Worm (Caenorhabditis elegans) whole organism, late embryonic: ENCODE data around the gene srsx-35.

Experiments
- eyg-1 ChIP-seq: sonication (generic microtip); optimal IDR thresholded peaks from 2 replicates; lab custom pipeline; 2016; ENCODE audit warnings: missing genotype, missing genetic modification characterization, missing compliant biosample characterization
- fax-1 ChIP-seq: sonication (generic microtip); optimal IDR thresholded peaks from 2 replicates; lab custom pipeline; 2016; ENCODE audit warnings: missing genotype, missing genetic modification characterization, missing compliant biosample characterization
- hlh-6 ChIP-seq: sonication (generic microtip); optimal IDR thresholded peaks from 2 replicates; lab custom pipeline; 2016; ENCODE audit warnings: missing genotype, missing genetic modification characterization, missing compliant biosample characterization
- nfya-1 ChIP-seq: sonication (generic microtip); optimal IDR thresholded peaks from 2 replicates; lab custom pipeline; 2017; ENCODE audit warnings: missing genetic modification characterization, mild to moderate bottlenecking, missing compliant biosample characterization, antibody characterized with exemption, moderate library complexity
- nhr-11 ChIP-seq: fragments of 150-350 bp; optimal IDR thresholded peaks from 2 replicates; lab custom pipeline; 2014; ENCODE audit warnings: missing biosample characterization, missing genetic modification characterization
- pag-3 ChIP-seq: sonication (generic microtip); optimal IDR thresholded peaks from 2 replicates; lab custom pipeline; 2016; ENCODE audit warnings: missing compliant biosample characterization, missing genetic modification characterization, borderline replicate concordance
- syd-9 ChIP-seq: sonication (generic microtip); optimal IDR thresholded peaks from 2 replicates; lab custom pipeline; 2016; ENCODE audit warnings: mild to moderate bottlenecking, missing genetic modification characterization, moderate library complexity, missing compliant biosample characterization
- unc-55 ChIP-seq: sonication (generic microtip); optimal IDR thresholded peaks from 2 replicates; lab custom pipeline; 2017; ENCODE audit warnings: missing biosample characterization, missing genetic modification reagents, missing genetic modification characterization
- zip-5 ChIP-seq: sonication (generic microtip); optimal IDR thresholded peaks from 2 replicates; lab custom pipeline; 2016; ENCODE audit warnings: missing genetic modification characterization, missing compliant biosample characterization

DNA sequence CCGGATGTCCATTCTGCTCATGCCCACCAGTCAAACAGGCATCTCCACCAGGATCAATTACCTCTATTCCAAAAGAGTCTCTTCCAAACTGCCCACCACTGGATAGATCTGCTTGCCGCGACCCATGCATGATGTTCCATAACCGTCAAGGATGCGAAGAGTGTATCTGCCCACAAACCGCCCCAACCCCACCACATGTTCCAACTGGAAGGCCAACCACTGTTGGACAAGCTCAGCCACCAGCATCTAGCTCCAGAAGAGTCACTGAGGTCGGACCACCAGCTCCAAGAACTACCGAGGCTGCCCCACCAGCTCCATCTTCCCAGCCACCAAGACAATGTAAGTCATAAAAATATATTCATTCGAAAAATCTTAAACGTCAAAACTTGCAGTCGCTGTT, 10.6 kb upstream of the srsx-35 start:
- TF ChIP-seq eyg-1 (tag; lab: Kevin White, UChicago) (no peak), pag-3 (tag; lab: Kevin White, UChicago) (no peak), zip-5 (no peak), fax-1 (tag; lab: Kevin White, UChicago) (no peak), hlh-6 (tag; lab: Kevin White, UChicago) (no peak), nfya-1 (tag; lab: Kevin White, UChicago) (no peak), nhr-11 (tag; lab: Kevin White, UChicago) (no peak), unc-55 (no peak), syd-9 (tag; lab: Kevin White, UChicago) (no peak)
